1 fruit fly cellular context compared by ENCODE assay signal in genomic region chrX:12925426-12926256, dm6.
TF ChIP-seq lines count a peak whose summit lies in the region.

No protein-coding gene starts in this region.

TF ChIP-seq in whole organism, embryonic, 481 proteins besides CTCF, POLR2A, EP300 and RAD21 (continued from another document and continues in another):
- TF ChIP-seq twi (tag; optimal IDR thresholded peaks at IDR 0.05; lab: Kevin White, UChicago) (no peak), salm (tag; optimal IDR thresholded peaks at IDR 0.05; lab: Kevin White, UChicago) (no peak), bowl (GFP tag; IDR thresholded peaks at IDR 0.05; lab: Robert Waterston, UW) (no peak), gcm2 (GFP tag; optimal IDR thresholded peaks at IDR 0.05; lab: Kevin White, UChicago) (no peak), inv (GFP tag; IDR thresholded peaks at IDR 0.05; lab: Robert Waterston, UW; ENCODE audit: partially characterized antibody) (no peak), CG6689 (GFP tag; IDR thresholded peaks at IDR 0.05; lab: Robert Waterston, UW) (peak; percentile 78), amos (GFP tag; IDR thresholded peaks at IDR 0.05; lab: Robert Waterston, UW; ENCODE audit: partially characterized antibody) (no peak), aop (GFP tag; IDR thresholded peaks at IDR 0.05; lab: Robert Waterston, UW) (no peak), unc-4 (GFP tag; IDR thresholded peaks at IDR 0.05; lab: Robert Waterston, UW; ENCODE audit: partially characterized antibody) (no peak), CG14965 (GFP tag; optimal IDR thresholded peaks at IDR 0.05; lab: Kevin White, UChicago; ENCODE audit: borderline replicate concordance) (no peak), pfk (GFP tag; optimal IDR thresholded peaks at IDR 0.05; lab: Kevin White, UChicago) (no peak), ranshi (GFP tag; IDR thresholded peaks at IDR 0.05; lab: Robert Waterston, UW) (peak; percentile 71; the same call in 1 of the 2 replicates), CG2712 (tag; optimal IDR thresholded peaks at IDR 0.05; lab: Kevin White, UChicago) (peak; percentile 74), CG4617 (GFP tag; optimal IDR thresholded peaks at IDR 0.05; lab: Kevin White, UChicago; ENCODE audit: borderline replicate concordance) (no peak), nom (GFP tag; optimal IDR thresholded peaks at IDR 0.05; lab: Kevin White, UChicago) (no peak), tin (GFP tag; optimal IDR thresholded peaks at IDR 0.05; lab: Kevin White, UChicago) (peak; percentile 22), sd (tag; optimal IDR thresholded peaks at IDR 0.05; lab: Kevin White, UChicago) (no peak), grau (tag; optimal IDR thresholded peaks at IDR 0.05; lab: Kevin White, UChicago) (peak; percentile 63), tna (GFP tag; IDR thresholded peaks at IDR 0.05; lab: Robert Waterston, UW; ENCODE audit: partially characterized antibody) (no peak), dmrt99B (tag; optimal IDR thresholded peaks at IDR 0.05; lab: Kevin White, UChicago) (peak; percentile 75), CG6254 (GFP tag; optimal IDR thresholded peaks at IDR 0.05; lab: Kevin White, UChicago) (no peak), insv (GFP tag; optimal IDR thresholded peaks at IDR 0.05; lab: Kevin White, UChicago) (no peak), Adf1 (GFP tag; IDR thresholded peaks at IDR 0.05; lab: Robert Waterston, UW) (no peak), ci (GFP tag; IDR thresholded peaks at IDR 0.05; lab: Robert Waterston, UW) (peak; percentile 80), stc (GFP tag; IDR thresholded peaks at IDR 0.05; lab: Robert Waterston, UW) (peak; percentile 72; the same call in 1 of the 2 replicates), BEAF-32 (GFP tag; optimal IDR thresholded peaks at IDR 0.05; lab: Kevin White, UChicago) (no peak), CG32767 (GFP tag; IDR thresholded peaks at IDR 0.05; lab: Robert Waterston, UW) (0 out of 2 replicates have a peak, but pooled peaks have one; percentile 30), CG12155 (GFP tag; optimal IDR thresholded peaks at IDR 0.05; lab: Kevin White, UChicago) (no peak), CG15696 (tag; optimal IDR thresholded peaks at IDR 0.05; lab: Kevin White, UChicago) (peak; percentile 31), CG4404 (GFP tag; IDR thresholded peaks at IDR 0.05; lab: Robert Waterston, UW) (peak; percentile 76), CG8281 (tag; optimal IDR thresholded peaks at IDR 0.05; lab: Kevin White, UChicago) (peak; percentile 47), Myb (GFP tag; optimal IDR thresholded peaks at IDR 0.05; lab: Kevin White, UChicago) (no peak), pho (GFP tag; optimal IDR thresholded peaks at IDR 0.05; lab: Kevin White, UChicago) (no peak), wek (GFP tag; optimal IDR thresholded peaks at IDR 0.05; lab: Kevin White, UChicago) (no peak), maf-S (GFP tag; optimal IDR thresholded peaks at IDR 0.05; lab: Kevin White, UChicago) (no peak), scrt (GFP tag; optimal IDR thresholded peaks at IDR 0.05; lab: Kevin White, UChicago) (peak; percentile 59), CG13123 (GFP tag; optimal IDR thresholded peaks at IDR 0.05; lab: Kevin White, UChicago) (no peak), Sox100B (GFP tag; optimal IDR thresholded peaks at IDR 0.05; lab: Kevin White, UChicago) (peak; percentile 54), CG14014 (GFP tag; IDR thresholded peaks at IDR 0.05; lab: Robert Waterston, UW) (peak; percentile 80), NFAT (GFP tag; IDR thresholded peaks at IDR 0.05; lab: Robert Waterston, UW) (no peak), Max (GFP tag; optimal IDR thresholded peaks at IDR 0.05; lab: Kevin White, UChicago) (no peak), CG15601 (tag; optimal IDR thresholded peaks at IDR 0.05; lab: Kevin White, UChicago) (peak; percentile 78), Hr78 (GFP tag; optimal IDR thresholded peaks at IDR 0.05; lab: Kevin White, UChicago) (peak in 1 of 2 experiments; percentile 31), CG18619 (GFP tag; optimal IDR thresholded peaks at IDR 0.05; lab: Kevin White, UChicago) (peak; percentile 37), CG13775 (GFP tag; optimal IDR thresholded peaks at IDR 0.05; lab: Kevin White, UChicago) (peak; percentile 29), rib (GFP tag; IDR thresholded peaks at IDR 0.05; lab: Robert Waterston, UW) (no peak), CG12744 (GFP tag; optimal IDR thresholded peaks at IDR 0.05; lab: Kevin White, UChicago) (no peak), CG14860 (GFP tag; IDR thresholded peaks at IDR 0.05; lab: Robert Waterston, UW; ENCODE audit: partially characterized antibody) (no peak), CG11456 (GFP tag; IDR thresholded peaks at IDR 0.05; lab: Robert Waterston, UW) (no peak), fd64A (GFP tag; optimal IDR thresholded peaks at IDR 0.05; lab: Kevin White, UChicago) (no peak), chif (GFP tag; optimal IDR thresholded peaks at IDR 0.05; lab: Kevin White, UChicago) (no peak), Atf-2 (GFP tag; optimal IDR thresholded peaks at IDR 0.05; lab: Kevin White, UChicago) (no peak), PHDP (tag; optimal IDR thresholded peaks at IDR 0.05; lab: Kevin White, UChicago) (peak; percentile 43), sqz (GFP tag; optimal IDR thresholded peaks at IDR 0.05; lab: Kevin White, UChicago) (no peak), CG13287 (GFP tag; IDR thresholded peaks at IDR 0.05; lab: Robert Waterston, UW; ENCODE audit: partially characterized antibody) (no peak), Sry-δ (GFP tag; optimal IDR thresholded peaks at IDR 0.05; lab: Kevin White, UChicago) (no peak), CG15269 (tag; optimal IDR thresholded peaks at IDR 0.05; lab: Kevin White, UChicago) (peak; percentile 46), CG10366 (GFP tag; IDR thresholded peaks at IDR 0.05; lab: Robert Waterston, UW) (peak; percentile 60), Hr51 (GFP tag; optimal IDR thresholded peaks at IDR 0.05; lab: Kevin White, UChicago) (peak in 1 of 2 experiments; percentile 58), prd (optimal IDR thresholded peaks at IDR 0.05; lab: Kevin White, UChicago) (no peak), prd (GFP tag; IDR thresholded peaks at IDR 0.05; lab: Robert Waterston, UW) (peak; percentile 86), zfh1 (GFP tag; IDR thresholded peaks at IDR 0.05; lab: Robert Waterston, UW) (peak; percentile 67), CG34376 (GFP tag; optimal IDR thresholded peaks at IDR 0.05; lab: Kevin White, UChicago) (no peak), NC2α (GFP tag; optimal IDR thresholded peaks at IDR 0.05; lab: Kevin White, UChicago) (no peak), CG12942 (GFP tag; optimal IDR thresholded peaks at IDR 0.05; lab: Kevin White, UChicago) (no peak), CG8765 (GFP tag; IDR thresholded peaks at IDR 0.05; lab: Robert Waterston, UW) (no peak), D (optimal IDR thresholded peaks at IDR 0.05; lab: Kevin White, UChicago) (no peak), D (GFP tag; optimal IDR thresholded peaks at IDR 0.05; lab: Kevin White, UChicago) (peak; percentile 71), CG15479 (GFP tag; optimal IDR thresholded peaks at IDR 0.05; lab: Kevin White, UChicago) (no peak), Mad (GFP tag; optimal IDR thresholded peaks at IDR 0.05; lab: Kevin White, UChicago) (no peak), slbo (GFP tag; IDR thresholded peaks at IDR 0.05; lab: Robert Waterston, UW) (peak; percentile 70), bsh (GFP tag; optimal IDR thresholded peaks at IDR 0.05; lab: Kevin White, UChicago) (peak in 1 of 2 experiments; percentile 67), CG31365 (tag; optimal IDR thresholded peaks at IDR 0.05; lab: Kevin White, UChicago) (no peak), pb (GFP tag; optimal IDR thresholded peaks at IDR 0.05; lab: Kevin White, UChicago) (no peak), lmd (GFP tag; IDR thresholded peaks at IDR 0.05; lab: Robert Waterston, UW) (peak; percentile 42; the same call in 1 of the 2 replicates), CG8924 (tag; optimal IDR thresholded peaks at IDR 0.05; lab: Kevin White, UChicago) (peak; percentile 74), CG13894 (tag; optimal IDR thresholded peaks at IDR 0.05; lab: Kevin White, UChicago) (peak; percentile 2), CG8944 (GFP tag; optimal IDR thresholded peaks at IDR 0.05; lab: Kevin White, UChicago) (no peak), CG6175 (GFP tag; IDR thresholded peaks at IDR 0.05; lab: Robert Waterston, UW) (no peak), Dek (tag; optimal IDR thresholded peaks at IDR 0.05; lab: Kevin White, UChicago) (peak; percentile 31), CG7963 (GFP tag; IDR thresholded peaks at IDR 0.05; lab: Robert Waterston, UW; ENCODE audit: partially characterized antibody) (no peak), mirr (GFP tag; optimal IDR thresholded peaks at IDR 0.05; lab: Kevin White, UChicago) (no peak), Awh (GFP tag; IDR thresholded peaks at IDR 0.05; lab: Robert Waterston, UW) (peak; percentile 79), Six4 (GFP tag; optimal IDR thresholded peaks at IDR 0.05; lab: Kevin White, UChicago) (peak; percentile 0), CG18262 (tag; optimal IDR thresholded peaks at IDR 0.05; lab: Kevin White, UChicago) (peak; percentile 69), CG3995 (GFP tag; optimal IDR thresholded peaks at IDR 0.05; lab: Kevin White, UChicago) (no peak), MTF-1 (GFP tag; optimal IDR thresholded peaks at IDR 0.05; lab: Kevin White, UChicago; ENCODE audit: borderline replicate concordance) (no peak), sisA (GFP tag; IDR thresholded peaks at IDR 0.05; lab: Robert Waterston, UW) (peak; percentile 69; the same call in 1 of the 2 replicates), sens-2 (GFP tag; IDR thresholded peaks at IDR 0.05; lab: Robert Waterston, UW) (no peak), CG7786 (GFP tag; optimal IDR thresholded peaks at IDR 0.05; lab: Kevin White, UChicago) (no peak), HLH54F (GFP tag; optimal IDR thresholded peaks at IDR 0.05; lab: Kevin White, UChicago) (no peak), crol (GFP tag; IDR thresholded peaks at IDR 0.05; lab: Robert Waterston, UW) (0 out of 2 replicates have a peak, but pooled peaks have one; percentile 25), CG3726 (GFP tag; IDR thresholded peaks at IDR 0.05; lab: Robert Waterston, UW) (no peak), CG18476 (GFP tag; optimal IDR thresholded peaks at IDR 0.05; lab: Kevin White, UChicago) (no peak), CG30431 (GFP tag; optimal IDR thresholded peaks at IDR 0.05; lab: Kevin White, UChicago) (no peak), CG1602 (GFP tag; optimal IDR thresholded peaks at IDR 0.05; lab: Kevin White, UChicago) (peak; percentile 29), sr (GFP tag; IDR thresholded peaks at IDR 0.05; lab: Robert Waterston, UW) (no peak), CG17829 (tag; optimal IDR thresholded peaks at IDR 0.05; lab: Kevin White, UChicago) (peak; percentile 68), zen2 (GFP tag; IDR thresholded peaks at IDR 0.05; lab: Robert Waterston, UW; ENCODE audit: partially characterized antibody) (no peak), Atf3 (GFP tag; optimal IDR thresholded peaks at IDR 0.05; lab: Kevin White, UChicago) (no peak), CG10431 (GFP tag; optimal IDR thresholded peaks at IDR 0.05; lab: Kevin White, UChicago) (no peak), CG13424 (tag; optimal IDR thresholded peaks at IDR 0.05; lab: Kevin White, UChicago) (peak; percentile 59), sens (GFP tag; lab: Kevin White, UChicago) (peak; percentile 91), ato (GFP tag; IDR thresholded peaks at IDR 0.05; lab: Robert Waterston, UW; ENCODE audit: partially characterized antibody) (no peak), CG12104 (GFP tag; optimal IDR thresholded peaks at IDR 0.05; lab: Kevin White, UChicago) (peak; percentile 24), Chrac-16 (GFP tag; optimal IDR thresholded peaks at IDR 0.05; lab: Kevin White, UChicago) (peak; percentile 27), pan (optimal IDR thresholded peaks at IDR 0.05; lab: Kevin White, UChicago) (no peak), pan (GFP tag; optimal IDR thresholded peaks at IDR 0.05 in 1 of 2, IDR thresholded peaks at IDR 0.05 in 1 of 2) (peak in 1 of 2 experiments; percentile 81), zfh2 (GFP tag; optimal IDR thresholded peaks at IDR 0.05; lab: Kevin White, UChicago) (no peak), bigmax (GFP tag; optimal IDR thresholded peaks at IDR 0.05; lab: Kevin White, UChicago) (no peak), fd3F (GFP tag; optimal IDR thresholded peaks at IDR 0.05; lab: Kevin White, UChicago) (no peak), Dfd (GFP tag; optimal IDR thresholded peaks at IDR 0.05; lab: Kevin White, UChicago) (no peak), esg (GFP tag; conservative IDR thresholded peaks at IDR 0.05; lab: Robert Waterston, UW) (peak; percentile 24; the same call in 1 of the 2 replicates), CG16863 (GFP tag; optimal IDR thresholded peaks at IDR 0.05; lab: Kevin White, UChicago) (no peak), CG10274 (GFP tag; optimal IDR thresholded peaks at IDR 0.05; lab: Kevin White, UChicago) (no peak), luna (GFP tag; optimal IDR thresholded peaks at IDR 0.05; lab: Kevin White, UChicago) (no peak), slou (GFP tag; optimal IDR thresholded peaks at IDR 0.05; lab: Kevin White, UChicago) (no peak), E2f2 (GFP tag; IDR thresholded peaks at IDR 0.05; lab: Robert Waterston, UW) (peak; percentile 62), sob (GFP tag; IDR thresholded peaks at IDR 0.05; lab: Robert Waterston, UW) (peak; percentile 38; the same call in 1 of the 2 replicates), CG17361 (GFP tag; IDR thresholded peaks at IDR 0.05; lab: Robert Waterston, UW) (peak; percentile 48; the same call in 1 of the 3 replicates), CG9817 (tag; optimal IDR thresholded peaks at IDR 0.05; lab: Kevin White, UChicago) (no peak), dm (GFP tag; optimal IDR thresholded peaks at IDR 0.05; lab: Kevin White, UChicago) (no peak), CG4282 (GFP tag; optimal IDR thresholded peaks at IDR 0.05; lab: Kevin White, UChicago) (no peak), CG30020 (tag; optimal IDR thresholded peaks at IDR 0.05; lab: Kevin White, UChicago) (peak; percentile 32), CG13296 (GFP tag; optimal IDR thresholded peaks at IDR 0.05; lab: Kevin White, UChicago) (peak; percentile 41), CG43689 (GFP tag; IDR thresholded peaks at IDR 0.05; lab: Robert Waterston, UW) (no peak), Pdp1 (GFP tag; optimal IDR thresholded peaks at IDR 0.05; lab: Kevin White, UChicago) (peak; percentile 20 to 88), pnt (GFP tag; optimal IDR thresholded peaks at IDR 0.05; lab: Kevin White, UChicago) (no peak), pum (GFP tag; optimal IDR thresholded peaks at IDR 0.05; lab: Kevin White, UChicago) (no peak), Trl (optimal IDR thresholded peaks at IDR 0.05; lab: Kevin White, UChicago) (peak; percentile 79 to 81), Trl (GFP tag; optimal IDR thresholded peaks at IDR 0.05; lab: Kevin White, UChicago) (no peak), Deaf1 (tag; optimal IDR thresholded peaks at IDR 0.05; lab: Kevin White, UChicago) (peak; percentile 10), btn (GFP tag; optimal IDR thresholded peaks at IDR 0.05; lab: Kevin White, UChicago) (no peak), kni (GFP tag; optimal IDR thresholded peaks at IDR 0.05; lab: Kevin White, UChicago) (no peak)
